Worm (Caenorhabditis elegans): ENCODE data around the gene mltn-13.

ce11 chrX:4462390-4462789 lies 14.2 kb upstream of the mltn-13 start, which contains the start of gene atg-16.1:
- TF ChIP-seq ets-5 (GFP tag; IDR thresholded peaks at IDR 0.05) (no peak), egl-13 (tag; optimal IDR thresholded peaks at IDR 0.05) (no peak), sox-4 (tag; optimal IDR thresholded peaks at IDR 0.05) (peak; percentile 7), sup-37 (GFP tag; optimal IDR thresholded peaks at IDR 0.05) (no peak), lir-3 (tag; optimal IDR thresholded peaks at IDR 0.05; ENCODE audit: poor library complexity) (no peak), fos-1 (tag; optimal IDR thresholded peaks at IDR 0.05) (no peak), elt-3 (tag; optimal IDR thresholded peaks at IDR 0.05) (peak in 1 of 6 experiments; percentile 35), snpc-4 (tag; optimal IDR thresholded peaks at IDR 0.05) (no peak)
